Worm (Caenorhabditis elegans): ENCODE data around the gene glb-3.

Gene glb-3

ce11 chrV:11123817-11124337 is 10.5 kb upstream of the glb-3 start, which contains the start of the genes atp-5 and lmtr-3 (continued):
- TF ChIP-seq mxl-3 (GFP tag; optimal IDR thresholded peaks at IDR 0.05) (peak; percentile 76), daf-19 (GFP tag; conservative IDR thresholded peaks at IDR 0.05) (no peak), nhr-28 (tag; optimal IDR thresholded peaks at IDR 0.05) (peak; percentile 69), snpc-4 (tag; optimal IDR thresholded peaks at IDR 0.05) (no peak)

DNA sequence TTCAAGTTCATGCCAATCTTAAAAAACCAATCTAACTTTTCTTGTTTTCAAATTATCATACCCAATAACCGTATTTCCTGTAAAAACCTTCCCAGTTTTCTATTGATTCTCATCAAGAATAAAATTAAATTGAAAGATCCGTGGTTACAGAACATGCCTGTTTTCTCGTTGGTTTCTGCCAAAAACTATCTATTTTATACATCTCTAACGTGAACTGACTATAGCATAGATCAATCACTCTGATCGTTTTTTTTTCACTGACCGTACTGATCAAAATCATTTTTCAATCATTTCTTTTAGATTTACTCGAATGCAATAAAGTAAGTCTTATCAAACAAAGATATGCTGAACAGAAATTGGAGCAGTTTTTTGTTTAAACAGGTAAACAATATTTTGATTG is 9.5 kb upstream of the glb-3 start, which contains the start of gene C06H2.2:
TSS of gene C06H2.2 (plus strand) at position 301 of the 400 bp plus-strand sequence.
- no peak for TF ChIP-seq T26A8.4 (GFP tag; IDR thresholded peaks at IDR 0.05)
- TF ChIP-seq nhr-102 (tag; optimal IDR thresholded peaks at IDR 0.05), result no peak
- no peak for TF ChIP-seq mep-1 (tag; optimal IDR thresholded peaks at IDR 0.05)
- no peak for TF ChIP-seq jun-1 (tag; optimal IDR thresholded peaks at IDR 0.05)
- TF ChIP-seq T20F7.1 (GFP tag; optimal IDR thresholded peaks at IDR 0.05), result peak; percentile 48
- TF ChIP-seq lin-13 (GFP tag; optimal IDR thresholded peaks at IDR 0.05), result no peak

DNA sequence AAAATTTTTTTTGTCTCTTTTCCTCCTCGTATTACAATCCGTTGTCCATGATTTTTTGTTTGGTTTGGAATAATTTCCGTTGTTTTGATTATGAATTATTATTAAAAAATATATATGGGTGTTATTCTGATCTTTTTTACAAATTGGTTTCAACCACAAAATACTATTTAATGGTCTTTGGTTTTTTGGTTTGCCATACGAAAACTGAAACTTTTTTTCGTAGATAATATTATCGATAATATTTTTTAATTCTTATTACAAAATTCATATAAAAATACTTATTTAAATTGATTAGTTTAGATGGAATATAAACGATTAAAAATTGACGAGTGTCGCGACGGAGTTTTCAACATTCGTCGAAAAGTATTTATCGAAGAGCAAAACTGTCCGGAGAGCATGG is 7.2 kb upstream of the glb-3 start, which contains the start of gene jmjd-5:
TSS of gene jmjd-5 (plus strand) at position 301 of the 400 bp plus-strand sequence.
- TF ChIP-seq dmd-6 (GFP tag; IDR thresholded peaks at IDR 0.05) (no peak), dmd-8 (GFP tag; IDR thresholded peaks at IDR 0.05) (no peak), egl-27 (tag; optimal IDR thresholded peaks at IDR 0.05) (no peak), lin-39 (tag; optimal IDR thresholded peaks at IDR 0.05) (no peak), ceh-32 (tag; optimal IDR thresholded peaks at IDR 0.05; ENCODE audit: poor library complexity) (no peak), saeg-2 (GFP tag; IDR thresholded peaks at IDR 0.05) (no peak), gei-8 (GFP tag; optimal IDR thresholded peaks at IDR 0.05) (no peak), duxl-1 (tag; optimal IDR thresholded peaks at IDR 0.05; ENCODE audit: poor library complexity) (no peak), rbr-2 (tag; optimal IDR thresholded peaks at IDR 0.05) (no peak), nhr-48 (tag; optimal IDR thresholded peaks at IDR 0.05) (no peak), zfp-3 (GFP tag; conservative IDR thresholded peaks at IDR 0.05) (no peak), lin-29 (GFP tag; IDR thresholded peaks at IDR 0.05) (no peak), sdz-12 (GFP tag; optimal IDR thresholded peaks at IDR 0.05) (no peak)

ce11 chrV:11131801-11132200 is 2.6 kb upstream of the glb-3 start:
- TF ChIP-seq daf-12 (tag; optimal IDR thresholded peaks at IDR 0.05) (no peak), aha-1 (tag) (peak; percentile 70)

DNA sequence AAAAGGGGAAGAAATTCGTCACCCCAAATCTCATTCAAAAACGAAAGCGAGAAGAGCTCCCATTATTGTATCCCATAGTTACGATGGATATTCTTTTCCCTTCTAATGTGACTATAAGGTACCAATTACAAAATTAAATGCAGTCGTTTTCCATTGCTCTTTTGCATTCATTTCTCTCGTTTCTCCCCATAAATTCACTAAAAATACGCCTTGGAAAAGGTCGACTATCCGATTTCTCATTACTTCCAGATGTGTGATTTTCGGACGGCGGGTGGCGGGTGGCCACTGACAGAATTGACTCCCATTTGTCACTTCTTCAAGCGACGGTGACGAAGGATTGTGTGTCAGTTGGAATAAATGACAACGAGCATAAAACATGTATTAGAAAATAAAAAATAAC is 880 bp upstream of the glb-3 start:
- TF ChIP-seq pha-4 (GFP tag; IDR thresholded peaks at IDR 0.05) (no peak), pha-4 (tag; optimal IDR thresholded peaks at IDR 0.05) (no peak), unc-62 (GFP tag; optimal IDR thresholded peaks at IDR 0.05 in 1 of 2) (no peak), unc-62 (tag; optimal IDR thresholded peaks at IDR 0.05) (no peak)

DNA sequence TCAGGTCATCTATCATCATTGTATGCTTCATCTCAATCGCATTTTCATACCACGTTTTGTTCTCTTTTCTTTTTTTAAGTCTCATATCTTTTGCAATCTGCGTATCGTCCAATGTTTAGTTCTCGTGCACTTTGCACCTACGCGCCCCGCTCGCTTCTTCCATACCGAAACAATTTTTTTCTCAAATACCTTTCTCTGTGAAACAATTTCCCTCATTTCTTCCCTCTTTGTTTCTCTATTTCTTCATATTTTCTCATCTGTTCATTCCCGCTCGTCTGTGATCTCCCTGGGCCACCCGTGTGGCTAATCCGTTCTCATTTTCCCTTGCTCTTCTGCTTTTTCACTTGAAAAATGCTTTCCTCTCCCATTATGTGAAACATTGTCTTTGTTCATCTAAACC is 5.9 kb downstream of the glb-3 start:
- TF ChIP-seq aha-1 (tag) (peak; percentile 73), hlh-11 (tag; optimal IDR thresholded peaks at IDR 0.05) (peak; percentile 62), nhr-111 (GFP tag; optimal IDR thresholded peaks at IDR 0.05) (no peak), F37D6.2 (tag; optimal IDR thresholded peaks at IDR 0.05) (no peak), R02D3.7 (tag; optimal IDR thresholded peaks at IDR 0.05) (no peak), dmd-9 (GFP tag; IDR thresholded peaks at IDR 0.05) (no peak), dve-1 (tag; optimal IDR thresholded peaks at IDR 0.05; ENCODE audit: insufficient read depth) (peak; percentile 12), dmd-6 (GFP tag; IDR thresholded peaks at IDR 0.05) (0 out of 2 replicates have a peak, but pooled peaks have one; percentile 13), nhr-25 (tag; optimal IDR thresholded peaks at IDR 0.05; ENCODE audit: borderline replicate concordance, insufficient read depth) (no peak), ceh-28 (tag; optimal IDR thresholded peaks at IDR 0.05) (no peak), set-16 (GFP tag; IDR thresholded peaks at IDR 0.05) (no peak), mxl-2 (GFP tag; conservative IDR thresholded peaks at IDR 0.05) (no peak), nhr-102 (tag; optimal IDR thresholded peaks at IDR 0.05) (no peak), nhr-237 (tag; optimal IDR thresholded peaks at IDR 0.05) (no peak), mxl-3 (GFP tag; optimal IDR thresholded peaks at IDR 0.05) (peak; percentile 47), nhr-41 (GFP tag; IDR thresholded peaks at IDR 0.05) (no peak), jun-1 (tag; optimal IDR thresholded peaks at IDR 0.05) (no peak), ZK546.5 (tag; optimal IDR thresholded peaks at IDR 0.05) (no peak), lir-3 (tag; optimal IDR thresholded peaks at IDR 0.05) (no peak)

Data from whole organism, L4 larva.